Fruit fly (Drosophila melanogaster): ENCODE results near the gene Lip4.

The Lip4 gene

DNA sequence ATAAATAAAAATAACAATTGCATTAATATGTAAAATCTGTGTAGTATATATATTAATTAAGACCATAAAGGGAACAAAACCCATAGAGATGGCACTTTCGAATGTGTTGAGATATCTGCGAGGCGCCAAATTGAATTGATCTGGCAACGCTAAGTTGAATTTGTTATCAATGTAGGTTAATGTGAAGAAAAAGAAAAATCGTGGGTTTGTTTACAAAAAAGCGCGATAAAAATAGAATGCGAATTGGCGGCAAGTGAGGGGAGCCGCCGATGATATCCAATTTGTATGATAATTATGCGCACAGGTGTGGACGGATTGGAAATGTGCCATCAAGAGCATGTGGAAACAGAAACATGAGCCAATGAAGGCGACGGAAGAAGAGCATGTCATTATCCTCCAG lies 47.5 kb upstream of the Lip4 start (continued):
- TF ChIP-seq D19A (tag; optimal IDR thresholded peaks at IDR 0.05) (no peak), sim (GFP tag; IDR thresholded peaks at IDR 0.05) (no peak), CG6813 (GFP tag; optimal IDR thresholded peaks at IDR 0.05) (no peak), vvl (GFP tag; IDR thresholded peaks at IDR 0.05) (no peak), phol (tag; optimal IDR thresholded peaks at IDR 0.05) (no peak), CG12391 (tag; optimal IDR thresholded peaks at IDR 0.05) (no peak), Xbp1 (GFP tag; optimal IDR thresholded peaks at IDR 0.05) (no peak), CG11398 (GFP tag; optimal IDR thresholded peaks at IDR 0.05) (no peak), CG8944 (GFP tag; optimal IDR thresholded peaks at IDR 0.05) (no peak), CG3065 (GFP tag; optimal IDR thresholded peaks at IDR 0.05) (no peak), CG13894 (tag; optimal IDR thresholded peaks at IDR 0.05) (no peak), CG9876 (GFP tag; optimal IDR thresholded peaks at IDR 0.05) (no peak), dmrt99B (tag; optimal IDR thresholded peaks at IDR 0.05) (no peak), CG43689 (GFP tag; IDR thresholded peaks at IDR 0.05) (no peak), ems (GFP tag; optimal IDR thresholded peaks at IDR 0.05) (no peak), ara (GFP tag; IDR thresholded peaks at IDR 0.05) (no peak), az2 (GFP tag; optimal IDR thresholded peaks at IDR 0.05) (no peak), dpn (GFP tag; optimal IDR thresholded peaks at IDR 0.05) (no peak), wek (GFP tag; optimal IDR thresholded peaks at IDR 0.05) (peak; percentile 8), nerfin-2 (GFP tag; IDR thresholded peaks at IDR 0.05; ENCODE audit: partially characterized antibody) (peak; percentile 11; the same call in 1 of the 2 replicates), CG6765 (GFP tag; optimal IDR thresholded peaks at IDR 0.05) (no peak), H15 (GFP tag; IDR thresholded peaks at IDR 0.05) (no peak), CG15269 (tag; optimal IDR thresholded peaks at IDR 0.05) (no peak), CG18764 (GFP tag; optimal IDR thresholded peaks at IDR 0.05) (no peak), CG7987 (GFP tag; optimal IDR thresholded peaks at IDR 0.05) (no peak), zfh1 (GFP tag; IDR thresholded peaks at IDR 0.05) (no peak), gsb (GFP tag; IDR thresholded peaks at IDR 0.05) (no peak), Rx (GFP tag; IDR thresholded peaks at IDR 0.05) (no peak), Bgb (GFP tag; IDR thresholded peaks at IDR 0.05; ENCODE audit: partially characterized antibody) (peak; percentile 34; the same call in 1 of the 2 replicates), HLH4C (GFP tag; IDR thresholded peaks at IDR 0.05; ENCODE audit: partially characterized antibody) (peak; percentile 21; the same call in 1 of the 3 replicates), BEAF-32 (GFP tag; optimal IDR thresholded peaks at IDR 0.05) (peak; percentile 63), CG6654 (GFP tag; optimal IDR thresholded peaks at IDR 0.05) (no peak), bsh (GFP tag; optimal IDR thresholded peaks at IDR 0.05) (no peak), CG12769 (tag; optimal IDR thresholded peaks at IDR 0.05) (no peak), CG10366 (GFP tag; IDR thresholded peaks at IDR 0.05) (no peak), tgo (GFP tag; IDR thresholded peaks at IDR 0.05) (no peak), Sox102F (GFP tag; optimal IDR thresholded peaks at IDR 0.05) (no peak), ATbp (GFP tag; optimal IDR thresholded peaks at IDR 0.05) (no peak), Ets65A (GFP tag) (peak; percentile 42), inv (GFP tag; IDR thresholded peaks at IDR 0.05; ENCODE audit: partially characterized antibody) (no peak), wdn (GFP tag; IDR thresholded peaks at IDR 0.05) (no peak), CG31224 (GFP tag; IDR thresholded peaks at IDR 0.05) (no peak), Scr (GFP tag; IDR thresholded peaks at IDR 0.05; ENCODE audit: partially characterized antibody) (peak; percentile 54; the same call in 1 of the 2 replicates), lbe (GFP tag; optimal IDR thresholded peaks at IDR 0.05) (peak; percentile 49), YL-1 (GFP tag; optimal IDR thresholded peaks at IDR 0.05) (no peak), Atf3 (GFP tag; optimal IDR thresholded peaks at IDR 0.05) (no peak), stwl (tag; optimal IDR thresholded peaks at IDR 0.05) (peak; percentile 75), ac (GFP tag; optimal IDR thresholded peaks at IDR 0.05) (no peak), CG3847 (GFP tag; IDR thresholded peaks at IDR 0.05) (0 out of 2 replicates have a peak, but pooled peaks have one; percentile 17), CG6791 (GFP tag; IDR thresholded peaks at IDR 0.05; ENCODE audit: partially characterized antibody) (peak; percentile 42; the same call in 1 of the 3 replicates)
